Fruit fly (Drosophila melanogaster) whole organism, embryonic: Measurements from ENCODE around the gene IKKbeta.

Experiments
- Bgb ChIP-seq: fragments of 200-800 bp; sonication (Bioruptor generic); IDR thresholded peaks from 2 replicates; pipeline ENCODE4 v1.3.6; 2022; ENCODE audit warnings: missing biosample characterization, missing genetic modification characterization; ENCODE audit not compliant: partially characterized antibody
- BtbVII ChIP-seq: fragments of 200-800 bp; sonication (Bioruptor generic); optimal IDR thresholded peaks from 3 replicates; lab custom pipeline; 2017; ENCODE audit warnings: missing biosample characterization, mild to moderate bottlenecking, missing genetic modification characterization
- CG11456 ChIP-seq: fragments of 200-800 bp; sonication (Bioruptor generic); IDR thresholded peaks from 3 replicates; pipeline ENCODE4 v1.3.6; 2022; ENCODE audit warnings: missing biosample characterization, missing genetic modification characterization
- CG13775 ChIP-seq: fragments of 200-800 bp; sonication (Bioruptor generic); optimal IDR thresholded peaks from 3 replicates; lab custom pipeline; 2017; ENCODE audit warnings: missing biosample characterization, mild to moderate bottlenecking, missing genetic modification characterization
- CG15514 ChIP-seq: fragments of 200-800 bp; sonication (Bioruptor generic); optimal IDR thresholded peaks from 3 replicates; lab custom pipeline; 2017; ENCODE audit warnings: missing biosample characterization, missing genetic modification characterization, mild to moderate bottlenecking, moderate library complexity, missing genetic modification reagents
- CG16779 ChIP-seq: fragments of 200-800 bp; sonication (Bioruptor generic); IDR thresholded peaks from 2 replicates; pipeline ENCODE4 v1.3.6; 2022; ENCODE audit warnings: missing biosample characterization, missing genetic modification characterization
- CG18011 ChIP-seq: fragments of 200-800 bp; sonication (Bioruptor generic); optimal IDR thresholded peaks from 2 replicates; lab custom pipeline; 2017; ENCODE audit warnings: missing biosample characterization, missing genetic modification characterization, mild to moderate bottlenecking, moderate library complexity, missing genotype
- CG1832 ChIP-seq: fragments of 200-800 bp; sonication (Bioruptor generic); optimal IDR thresholded peaks from 2 replicates; lab custom pipeline; 2017; ENCODE audit warnings: missing biosample characterization, mild to moderate bottlenecking, missing genetic modification characterization, inconsistent platforms
- CG2678 ChIP-seq: fragments of 200-800 bp; sonication (Bioruptor generic); optimal IDR thresholded peaks from 3 replicates; lab custom pipeline; 2019; ENCODE audit warnings: missing biosample characterization, mild to moderate bottlenecking, missing genetic modification characterization, moderate library complexity
- CG3407 ChIP-seq: fragments of 200-800 bp; sonication (Bioruptor generic); optimal IDR thresholded peaks from 2 replicates; lab custom pipeline; 2018; ENCODE audit warnings: missing biosample characterization, mild to moderate bottlenecking, missing genetic modification characterization
- CG4707 ChIP-seq: fragments of 200-800 bp; sonication (Bioruptor generic); optimal IDR thresholded peaks from 2 replicates; lab custom pipeline; 2018; ENCODE audit warnings: missing biosample characterization, mild to moderate bottlenecking, missing genetic modification characterization, moderate library complexity
- CG6272 ChIP-seq: fragments of 200-800 bp; sonication (Bioruptor generic); IDR thresholded peaks from 2 replicates; pipeline ENCODE4 v1.3.6; 2022; ENCODE audit warnings: missing biosample characterization, missing genetic modification characterization
- CG6791 ChIP-seq: fragments of 200-800 bp; sonication (Bioruptor generic); IDR thresholded peaks from 3 replicates; pipeline ENCODE4 v1.3.6; 2022; ENCODE audit warnings: missing biosample characterization, missing genetic modification characterization; ENCODE audit not compliant: partially characterized antibody
- CG6813 ChIP-seq: fragments of 200-800 bp; sonication (Bioruptor generic); optimal IDR thresholded peaks from 2 replicates; lab custom pipeline; 2017; ENCODE audit warnings: missing biosample characterization, missing genetic modification characterization, mild to moderate bottlenecking, moderate library complexity, missing genetic modification reagents
- CG7987 ChIP-seq: fragments of 200-800 bp; sonication (Bioruptor generic); optimal IDR thresholded peaks from 2 replicates; lab custom pipeline; 2018; ENCODE audit warnings: missing biosample characterization, mild to moderate bottlenecking, missing genetic modification characterization, moderate library complexity
- CG8478 ChIP-seq: fragments of >200 bp; optimal IDR thresholded peaks from 2 replicates; lab custom pipeline; 2018
- CG9727 ChIP-seq: fragments of 200-800 bp; sonication (Bioruptor generic); optimal IDR thresholded peaks from 3 replicates; lab custom pipeline; 2017; ENCODE audit warnings: missing biosample characterization, mild to moderate bottlenecking, missing genetic modification characterization
- CoRest ChIP-seq: fragments of 200-800 bp; sonication (Bioruptor generic); optimal IDR thresholded peaks from 3 replicates; lab custom pipeline; 2018; ENCODE audit warnings: missing biosample characterization, mild to moderate bottlenecking, missing genetic modification characterization, moderate library complexity
- Dp ChIP-seq: fragments of 200-800 bp; sonication (Bioruptor generic); optimal IDR thresholded peaks from 2 replicates; lab custom pipeline; 2018; ENCODE audit warnings: missing biosample characterization, mild to moderate bottlenecking, missing genetic modification characterization, moderate library complexity
- Dref ChIP-seq: fragments of 200-800 bp; sonication (Bioruptor generic); IDR thresholded peaks from 2 replicates; pipeline ENCODE4 v1.3.6; 2022; ENCODE audit warnings: missing biosample characterization, missing genetic modification characterization
- HLHmδ ChIP-seq: fragments of 200-800 bp; sonication (Bioruptor generic); optimal IDR thresholded peaks from 2 replicates; lab custom pipeline; 2018; ENCODE audit warnings: missing biosample characterization, mild to moderate bottlenecking, missing genetic modification characterization, moderate library complexity
- Hr39 ChIP-seq: fragments of >200 bp; optimal IDR thresholded peaks from 2 replicates; lab custom pipeline; 2017
- Lhr ChIP-seq: fragments of 200-800 bp; sonication (Bioruptor generic); optimal IDR thresholded peaks from 3 replicates; lab custom pipeline; 2017; ENCODE audit warnings: mild to moderate bottlenecking, missing biosample characterization, missing genetic modification reagents, missing genetic modification characterization
- Mes4 ChIP-seq: fragments of 200-800 bp; sonication (Bioruptor generic); optimal IDR thresholded peaks from 2 replicates; lab custom pipeline; 2016; ENCODE audit warnings: missing biosample characterization, missing genetic modification characterization
- Nf-YB ChIP-seq: fragments of 200-800 bp; sonication (Bioruptor generic); optimal IDR thresholded peaks from 3 replicates; lab custom pipeline; 2019; ENCODE audit warnings: missing biosample characterization, mild to moderate bottlenecking, missing genetic modification characterization, moderate library complexity
- Nf-YC ChIP-seq: fragments of 200-800 bp; optimal IDR thresholded peaks from 3 replicates; lab custom pipeline; 2019; ENCODE audit warnings: missing biosample characterization, mild to moderate bottlenecking, missing genetic modification characterization, moderate library complexity
- Ravus ChIP-seq: fragments of 200-800 bp; sonication (Bioruptor generic); IDR thresholded peaks from 2 replicates; pipeline ENCODE4 v1.3.6; 2022; ENCODE audit warnings: missing biosample characterization, missing genetic modification characterization
- amos ChIP-seq: fragments of 200-800 bp; sonication (Bioruptor generic); IDR thresholded peaks from 2 replicates; pipeline ENCODE4 v1.3.6; 2022; ENCODE audit warnings: missing biosample characterization, missing genetic modification characterization; ENCODE audit not compliant: partially characterized antibody
- ash1 ChIP-seq: fragments of 200-800 bp; sonication (Bioruptor generic); optimal IDR thresholded peaks from 2 replicates; lab custom pipeline; 2018; ENCODE audit warnings: missing biosample characterization, mild to moderate bottlenecking, missing genetic modification characterization
- bbx ChIP-seq: fragments of 200-800 bp; sonication (Bioruptor generic); IDR thresholded peaks from 2 replicates; pipeline ENCODE4 v1.3.6; 2022; ENCODE audit warnings: missing biosample characterization, missing genetic modification characterization; ENCODE audit not compliant: partially characterized antibody
- chinmo ChIP-seq: fragments of 200-800 bp; sonication (Bioruptor generic); IDR thresholded peaks from 4 replicates; pipeline ENCODE4 v1.3.6; 2022; ENCODE audit warnings: missing biosample characterization, missing genetic modification characterization; ENCODE audit not compliant: partially characterized antibody
- chm ChIP-seq: fragments of 200-800 bp; sonication (Bioruptor generic); IDR thresholded peaks from 2 replicates; pipeline ENCODE4 v1.3.6; 2022; ENCODE audit warnings: missing biosample characterization, missing genetic modification characterization
- emc ChIP-seq: fragments of 200-800 bp; sonication (Bioruptor generic); optimal IDR thresholded peaks from 2 replicates; lab custom pipeline; 2016; ENCODE audit warnings: missing biosample characterization, missing genetic modification characterization
- fd96Cb ChIP-seq: fragments of 200-800 bp; sonication (Bioruptor generic); optimal IDR thresholded peaks from 2 replicates; lab custom pipeline; 2018; ENCODE audit warnings: missing biosample characterization, mild to moderate bottlenecking, missing genetic modification characterization, moderate library complexity
- gsb ChIP-seq: fragments of 200-800 bp; sonication (Bioruptor generic); IDR thresholded peaks from 2 replicates; pipeline ENCODE4 v1.3.6; 2022; ENCODE audit warnings: missing biosample characterization, missing genetic modification characterization
- mld ChIP-seq: fragments of 200-800 bp; sonication (Bioruptor generic); IDR thresholded peaks from 3 replicates; pipeline ENCODE4 v1.3.6; 2022; ENCODE audit warnings: missing biosample characterization, missing genetic modification characterization; ENCODE audit not compliant: partially characterized antibody
- p53 ChIP-seq: fragments of 200-800 bp; sonication (Bioruptor generic); optimal IDR thresholded peaks from 2 replicates; lab custom pipeline; 2016; ENCODE audit warnings: missing biosample characterization, missing genetic modification characterization
- phol ChIP-seq: fragments of 200-800 bp; sonication (Bioruptor generic); optimal IDR thresholded peaks from 3 replicates; lab custom pipeline; 2018; ENCODE audit warnings: missing biosample characterization, mild to moderate bottlenecking, missing genetic modification characterization, moderate library complexity
- sens ChIP-seq: fragments of 200-800 bp; sonication (Bioruptor generic); peaks from one replicate; lab custom pipeline; 2016; ENCODE audit warnings: missing biosample characterization, missing genetic modification characterization
- seq ChIP-seq: fragments of 200-800 bp; sonication (Bioruptor generic); IDR thresholded peaks from 2 replicates; pipeline ENCODE4 v1.3.6; 2022; ENCODE audit warnings: missing biosample characterization, missing genetic modification characterization
- ttk ChIP-seq: fragments of 200-800 bp; sonication (Bioruptor generic); IDR thresholded peaks from 2 replicates; pipeline ENCODE4 v2.1.2; 2022; ENCODE audit warnings: missing biosample characterization, missing genetic modification characterization
- tup ChIP-seq: fragments of 200-800 bp; sonication (Bioruptor generic); optimal IDR thresholded peaks from 2 replicates; lab custom pipeline; 2016; ENCODE audit warnings: missing biosample characterization, mild to moderate bottlenecking, missing genetic modification characterization, moderate library complexity
- usp ChIP-seq: fragments of >200 bp; optimal IDR thresholded peaks from 2 replicates; lab custom pipeline; 2017; ENCODE audit warnings: missing biosample characterization, missing genetic modification characterization
- vnd ChIP-seq: fragments of 200-800 bp; sonication (Bioruptor generic); IDR thresholded peaks from 3 replicates; pipeline ENCODE4 v1.3.6; 2022; ENCODE audit warnings: missing biosample characterization, missing genetic modification characterization; ENCODE audit not compliant: partially characterized antibody
- vvl ChIP-seq: fragments of 200-800 bp; sonication (Bioruptor generic); IDR thresholded peaks from 2 replicates; pipeline ENCODE4 v1.3.6; 2022; ENCODE audit warnings: missing biosample characterization, missing genetic modification characterization

The IKKbeta gene

dm6 chr3R:16040925-16041324 lies 8.3 kb downstream of the IKKbeta start (continued):
- no peak for TF ChIP-seq HLHmδ
- TF ChIP-seq vvl = peak; percentile 29
- no peak for TF ChIP-seq fd96Cb (tag; lab: Kevin White, UChicago)
- no peak for TF ChIP-seq gsb (GFP tag; lab: Robert Waterston, UW)
- no peak for TF ChIP-seq Mes4
- TF ChIP-seq CG6272 (GFP tag; lab: Robert Waterston, UW) = no peak
- TF ChIP-seq amos (GFP tag; lab: Robert Waterston, UW) = peak; percentile 61
- no peak for TF ChIP-seq CG2678
- peak; percentile 52; the same call in 1 of the 3 replicates for TF ChIP-seq CG6791 (GFP tag; lab: Robert Waterston, UW)
- no peak for TF ChIP-seq CG7987 (GFP tag; lab: Kevin White, UChicago)
- no peak for TF ChIP-seq p53
- TF ChIP-seq BtbVII (GFP tag; lab: Kevin White, UChicago) = no peak
- TF ChIP-seq sens (GFP tag; lab: Kevin White, UChicago) = peak; percentile 68
- TF ChIP-seq bbx (GFP tag; lab: Robert Waterston, UW) = peak; percentile 41; the same call in 1 of the 2 replicates
- TF ChIP-seq CG4707 (GFP tag; lab: Kevin White, UChicago) = no peak
- no peak for TF ChIP-seq CG9727 (GFP tag; lab: Kevin White, UChicago)
- no peak for TF ChIP-seq ash1 (GFP tag; lab: Kevin White, UChicago)
- TF ChIP-seq CG18011 (GFP tag; lab: Kevin White, UChicago) = peak; percentile 98
- no peak for TF ChIP-seq CG6813 (GFP tag; lab: Kevin White, UChicago)
- peak; percentile 9 for TF ChIP-seq Dp (GFP tag; lab: Kevin White, UChicago)
- TF ChIP-seq Nf-YB (GFP tag; lab: Kevin White, UChicago) = peak; percentile 8
- peak; percentile 52 for TF ChIP-seq Bgb (GFP tag; lab: Robert Waterston, UW)
- TF ChIP-seq chinmo (GFP tag; lab: Robert Waterston, UW) = 0 out of 4 replicates have a peak, but pooled peaks have one; percentile 19
- peak; percentile 33 for TF ChIP-seq CoRest
- TF ChIP-seq Lhr (GFP tag; lab: Kevin White, UChicago) = peak; percentile 22

dm6 chr3R:16039557-16039956 lies 9.7 kb downstream of the IKKbeta start:
- peak; percentile 43 for TF ChIP-seq CG8478
- no peak for TF ChIP-seq CG18011 (GFP tag; lab: Kevin White, UChicago)
- peak; percentile 9 for TF ChIP-seq Hr39
- TF ChIP-seq Ravus (GFP tag; lab: Robert Waterston, UW) = no peak
- no peak for TF ChIP-seq fd96Cb (tag; lab: Kevin White, UChicago)

DNA sequence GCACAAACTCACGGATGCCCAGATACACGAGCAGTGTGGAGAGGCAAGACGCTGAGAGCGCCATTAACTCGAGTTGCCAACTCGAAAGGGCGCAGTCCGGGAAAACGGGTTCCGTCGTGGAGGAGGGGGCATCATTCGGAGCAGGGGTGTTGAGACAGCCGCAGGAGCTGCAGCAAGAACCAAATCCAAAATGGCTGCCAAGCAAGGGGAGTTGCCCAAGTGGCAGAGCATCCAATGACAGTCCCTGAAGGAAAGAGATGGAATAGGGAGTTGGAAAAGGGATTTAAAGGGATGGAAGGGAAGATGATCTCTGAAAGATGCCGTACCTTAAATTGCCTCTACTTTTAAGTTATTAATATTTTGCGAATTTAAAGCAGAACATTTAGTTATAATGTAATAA lies 11.2 kb downstream of the IKKbeta start:
- TF ChIP-seq CG16779 (GFP tag; lab: Robert Waterston, UW) (0 out of 2 replicates have a peak, but pooled peaks have one; percentile 50), tup (no peak), CG11456 (GFP tag; lab: Robert Waterston, UW) (0 out of 3 replicates have a peak, but pooled peaks have one; percentile 9), seq (GFP tag; lab: Robert Waterston, UW) (peak; percentile 59; the same call in 1 of the 2 replicates), p53 (no peak), Dref (GFP tag; lab: Robert Waterston, UW) (0 out of 2 replicates have a peak, but pooled peaks have one; percentile 5), Nf-YC (tag; lab: Kevin White, UChicago) (peak; percentile 95), phol (tag; lab: Kevin White, UChicago) (peak; percentile 40), chm (GFP tag; lab: Robert Waterston, UW) (0 out of 2 replicates have a peak, but pooled peaks have one; percentile 21), CG13775 (no peak), CG3407 (GFP tag; lab: Kevin White, UChicago) (no peak), vnd (GFP tag; lab: Robert Waterston, UW) (0 out of 3 replicates have a peak, but pooled peaks have one; percentile 11), CG1832 (GFP tag; lab: Kevin White, UChicago) (peak; percentile 27), emc (no peak), Nf-YB (GFP tag; lab: Kevin White, UChicago) (peak; percentile 97), mld (GFP tag; lab: Robert Waterston, UW) (0 out of 3 replicates have a peak, but pooled peaks have one; percentile 38), ttk (GFP tag; lab: Robert Waterston, UW) (no peak), usp (GFP tag; lab: Kevin White, UChicago) (no peak), CG15514 (GFP tag; lab: Kevin White, UChicago) (no peak)
